Worm (Caenorhabditis elegans) whole organism, late embryonic: Measurements from ENCODE around the gene Y73B6BL.14.

Source experiments
- K02D7.2 ChIP-seq: sonication (generic microtip); optimal IDR thresholded peaks from 2 replicates; lab custom pipeline; 2017; ENCODE audit warnings: mild to moderate bottlenecking, missing genetic modification characterization, missing compliant biosample characterization
- T23F11.4 ChIP-seq: fragments of 200-800 bp; sonication (Bioruptor generic); optimal IDR thresholded peaks from 2 replicates; lab custom pipeline; 2018; ENCODE audit warnings: mild to moderate bottlenecking, missing genetic modification characterization, missing compliant biosample characterization
- ceh-14 ChIP-seq: sonication (generic microtip); optimal IDR thresholded peaks from 2 replicates; lab custom pipeline; 2016; ENCODE audit warnings: missing genotype, missing genetic modification characterization, missing compliant biosample characterization
- ceh-24 ChIP-seq: sonication (generic microtip); optimal IDR thresholded peaks from 2 replicates; lab custom pipeline; 2016; ENCODE audit warnings: mild to moderate bottlenecking, missing genetic modification characterization, missing compliant biosample characterization
- ceh-34 ChIP-seq: sonication (generic microtip); optimal IDR thresholded peaks from 2 replicates; lab custom pipeline; 2016; ENCODE audit warnings: mild to moderate bottlenecking, missing genetic modification characterization, missing compliant biosample characterization
- ceh-48 ChIP-seq: sonication (generic microtip); optimal IDR thresholded peaks from 2 replicates; lab custom pipeline; 2016; ENCODE audit warnings: missing genetic modification characterization, inconsistent platforms, missing compliant biosample characterization
- ceh-6 ChIP-seq: fragments of 200-800 bp; sonication (Bioruptor generic); optimal IDR thresholded peaks from 2 replicates; lab custom pipeline; 2018; ENCODE audit warnings: mild to moderate bottlenecking, missing genetic modification characterization, missing compliant biosample characterization
- ets-4 ChIP-seq: sonication (generic microtip); optimal IDR thresholded peaks from 2 replicates; lab custom pipeline; 2016; ENCODE audit warnings: missing genetic modification characterization, missing compliant biosample characterization
- hlh-6 ChIP-seq: sonication (generic microtip); optimal IDR thresholded peaks from 2 replicates; lab custom pipeline; 2016; ENCODE audit warnings: missing genotype, missing genetic modification characterization, missing compliant biosample characterization
- nfya-1 ChIP-seq: sonication (generic microtip); optimal IDR thresholded peaks from 2 replicates; lab custom pipeline; 2017; ENCODE audit warnings: missing genetic modification characterization, mild to moderate bottlenecking, missing compliant biosample characterization, antibody characterized with exemption, moderate library complexity
- pag-3 ChIP-seq: sonication (generic microtip); optimal IDR thresholded peaks from 2 replicates; lab custom pipeline; 2016; ENCODE audit warnings: missing compliant biosample characterization, missing genetic modification characterization, borderline replicate concordance
- pha-4 ChIP-seq: fragments of 150-350 bp; optimal IDR thresholded peaks from 2 replicates; lab custom pipeline; 2018; ENCODE audit warnings: missing biosample characterization, missing genetic modification reagents, missing genetic modification characterization
- sox-4 ChIP-seq: sonication (generic microtip); optimal IDR thresholded peaks from 2 replicates; lab custom pipeline; 2017; ENCODE audit warnings: mild to moderate bottlenecking, missing genetic modification characterization, inconsistent platforms, missing compliant biosample characterization
- tbx-2 ChIP-seq: sonication (generic microtip); optimal IDR thresholded peaks from 2 replicates; lab custom pipeline; 2016; ENCODE audit warnings: missing genetic modification characterization, missing compliant biosample characterization

- TF ChIP-seq ceh-48 (tag; lab: Kevin White, UChicago) (no peak), hlh-6 (tag; lab: Kevin White, UChicago) (no peak), pag-3 (tag; lab: Kevin White, UChicago) (no peak), ceh-14 (no peak), T23F11.4 (no peak), nfya-1 (tag; lab: Kevin White, UChicago) (no peak), pha-4 (tag; lab: Kevin White, UChicago) (no peak), ets-4 (no peak), sox-4 (no peak), K02D7.2 (no peak), ceh-6 (GFP tag; lab: Kevin White, UChicago) (no peak), ceh-34 (tag; lab: Kevin White, UChicago) (no peak), ceh-24 (tag; lab: Kevin White, UChicago) (no peak), tbx-2 (tag; lab: Kevin White, UChicago) (no peak)
Measured at ce11 chrIV:6307439-6307838, 35.3 kb downstream of the Y73B6BL.14 start, which contains the start of gene csp-2.
